Fruit fly (Drosophila melanogaster) whole organism, pupa: ENCODE measurements around the gene AstC.

ENCODE experiments used
- CG10348 ChIP-seq: fragments of 200-800 bp; sonication (Bioruptor generic); IDR thresholded peaks from 2 replicates; pipeline ENCODE4 v1.3.6; 2022; ENCODE audit warnings: missing biosample characterization, missing genetic modification characterization
- CG13204 ChIP-seq: fragments of 200-800 bp; sonication (Bioruptor generic); optimal IDR thresholded peaks from 2 replicates; lab custom pipeline; 2018; ENCODE audit warnings: missing biosample characterization, mild to moderate bottlenecking, missing genetic modification characterization, moderate library complexity
- CG14655 ChIP-seq: fragments of 200-800 bp; sonication (Bioruptor generic); optimal IDR thresholded peaks from 3 replicates; lab custom pipeline; 2017; ENCODE audit warnings: mild to moderate bottlenecking, missing biosample characterization, missing genetic modification reagents, missing genetic modification characterization
- CG15710 ChIP-seq: fragments of 200-800 bp; sonication (Bioruptor generic); optimal IDR thresholded peaks from 2 replicates; lab custom pipeline; 2018; ENCODE audit warnings: missing biosample characterization, mild to moderate bottlenecking, missing genetic modification characterization, moderate library complexity
- CG4496 ChIP-seq: fragments of 200-800 bp; sonication (Bioruptor generic); IDR thresholded peaks from 3 replicates; pipeline ENCODE4 v1.3.6; 2022; ENCODE audit warnings: missing biosample characterization, missing genetic modification characterization
- CG8159 ChIP-seq: fragments of 200-800 bp; sonication (Bioruptor generic); optimal IDR thresholded peaks from 3 replicates; lab custom pipeline; 2018; ENCODE audit warnings: missing biosample characterization, mild to moderate bottlenecking, missing genetic modification characterization, moderate library complexity
- CG9948 ChIP-seq: fragments of 200-800 bp; sonication (Bioruptor generic); optimal IDR thresholded peaks from 2 replicates; lab custom pipeline; 2018; ENCODE audit warnings: missing biosample characterization, mild to moderate bottlenecking, missing genetic modification characterization, moderate library complexity
- Ets98B ChIP-seq: fragments of 200-800 bp; sonication (Bioruptor generic); IDR thresholded peaks from 2 replicates; pipeline ENCODE4 v1.3.6; 2022; ENCODE audit warnings: missing biosample characterization, missing genetic modification characterization
- Pif1B ChIP-seq: fragments of 200-800 bp; sonication (Bioruptor generic); optimal IDR thresholded peaks from 3 replicates; lab custom pipeline; 2016; ENCODE audit warnings: missing biosample characterization, missing genetic modification characterization
- Snoo ChIP-seq: fragments of 200-800 bp; sonication (Bioruptor generic); optimal IDR thresholded peaks from 3 replicates; lab custom pipeline; 2017; ENCODE audit warnings: missing biosample characterization, mild to moderate bottlenecking, missing genetic modification characterization, inconsistent platforms
- fd96Ca ChIP-seq: fragments of 200-800 bp; sonication (Bioruptor generic); IDR thresholded peaks from 3 replicates; pipeline ENCODE4 v1.3.6; 2022; ENCODE audit warnings: missing biosample characterization, missing genetic modification characterization
- gl ChIP-seq: fragments of 200-800 bp; sonication (Bioruptor generic); optimal IDR thresholded peaks from 2 replicates; lab custom pipeline; 2018; ENCODE audit warnings: missing biosample characterization, mild to moderate bottlenecking, missing genetic modification characterization
- rn ChIP-seq: fragments of 200-800 bp; sonication (Bioruptor generic); IDR thresholded peaks from 2 replicates; pipeline ENCODE4 v1.3.6; 2022; ENCODE audit warnings: missing biosample characterization, missing genetic modification characterization

DNA sequence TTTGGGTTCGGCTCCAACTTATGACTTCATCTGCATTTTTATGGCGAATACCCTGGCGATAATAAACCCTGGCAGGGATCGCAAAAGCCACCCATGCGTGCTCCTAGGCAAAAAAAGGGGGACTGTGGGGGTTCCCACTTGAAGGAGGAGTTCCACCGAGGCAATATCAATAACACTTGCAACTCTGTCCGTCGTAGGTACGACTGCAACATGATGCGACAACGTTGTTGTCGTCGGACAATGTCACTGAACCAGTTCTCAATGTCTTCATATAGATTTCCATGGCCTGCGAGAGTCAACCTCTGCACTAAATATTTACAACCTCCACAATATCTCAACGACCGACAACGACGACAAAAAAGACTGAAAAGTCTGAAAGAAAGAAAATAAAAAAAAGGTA lies 54.0 kb downstream of the AstC start:
- TF ChIP-seq CG4496 (GFP tag; lab: Robert Waterston, UW) (no peak), CG10348 (no peak), fd96Ca (GFP tag; lab: Robert Waterston, UW) (no peak), Ets98B (GFP tag; lab: Robert Waterston, UW) (no peak), Pif1B (GFP tag; lab: Kevin White, UChicago) (no peak), gl (tag; lab: Kevin White, UChicago) (peak; percentile 53), CG9948 (tag; lab: Kevin White, UChicago) (no peak), CG8159 (tag; lab: Kevin White, UChicago) (no peak), Snoo (tag; lab: Kevin White, UChicago) (no peak), CG13204 (no peak), CG15710 (tag; lab: Kevin White, UChicago) (no peak), rn (GFP tag; lab: Robert Waterston, UW) (no peak), CG14655 (GFP tag; lab: Kevin White, UChicago) (no peak)
